Worm (Caenorhabditis elegans): ENCODE measurements around the gene F16G10.13.

DNA sequence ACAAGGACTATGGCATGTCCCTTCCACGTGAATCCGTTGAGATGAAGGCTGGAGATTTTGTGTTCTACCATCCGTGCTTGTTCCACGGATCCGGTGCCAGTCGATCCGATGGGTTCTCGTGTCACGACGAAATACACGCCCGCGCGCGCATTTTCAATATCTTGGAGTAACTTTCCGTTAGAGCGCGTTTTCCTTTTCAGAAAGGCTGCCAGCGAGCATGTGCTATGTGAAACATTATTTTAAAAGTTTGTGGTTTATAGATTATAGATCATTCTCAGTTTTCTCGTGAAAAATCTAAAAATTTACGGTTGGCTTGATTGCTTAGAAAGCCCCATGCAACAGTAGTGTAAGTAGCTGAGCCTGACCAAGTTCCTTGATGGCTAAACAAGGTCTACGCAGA is 23.1 kb upstream of the F16G10.13 start, which contains the start of gene fbxc-20:
- TF ChIP-seq F13H6.1 (tag; optimal IDR thresholded peaks at IDR 0.05) (no peak), skn-1 (tag; optimal IDR thresholded peaks at IDR 0.05) (no peak), fos-1 (tag; optimal IDR thresholded peaks at IDR 0.05) (no peak), elt-3 (tag; optimal IDR thresholded peaks at IDR 0.05) (no peak), mdl-1 (tag; optimal IDR thresholded peaks at IDR 0.05) (no peak), nhr-25 (tag; optimal IDR thresholded peaks at IDR 0.05) (no peak), aly-2 (tag; optimal IDR thresholded peaks at IDR 0.05) (no peak), ceh-82 (tag; optimal IDR thresholded peaks at IDR 0.05) (no peak), sma-3 (GFP tag; optimal IDR thresholded peaks at IDR 0.05) (no peak), nhr-11 (tag; optimal IDR thresholded peaks at IDR 0.05) (no peak), nhr-10 (tag; optimal IDR thresholded peaks at IDR 0.05) (no peak)
